Fruit fly (Drosophila melanogaster) whole organism, pupa: Measurements from ENCODE around the gene nAChRalpha7.
A peak's percentile ranks its signal among the peaks of the same experiment; 100 is the strongest.

Experiments used
- CG10348 ChIP-seq: fragments of 200-800 bp; sonication (Bioruptor generic); IDR thresholded peaks from 2 replicates; pipeline ENCODE4 v1.3.6; 2022; ENCODE audit warnings: missing biosample characterization, missing genetic modification characterization
- CG12605 ChIP-seq: fragments of 200-800 bp; sonication (Bioruptor generic); IDR thresholded peaks from 2 replicates; pipeline ENCODE4 v1.3.6; 2022; ENCODE audit warnings: missing biosample characterization, missing genetic modification characterization
- CG14655 ChIP-seq: fragments of 200-800 bp; sonication (Bioruptor generic); optimal IDR thresholded peaks from 3 replicates; lab custom pipeline; 2017; ENCODE audit warnings: mild to moderate bottlenecking, missing biosample characterization, missing genetic modification reagents, missing genetic modification characterization
- CG15710 ChIP-seq: fragments of 200-800 bp; sonication (Bioruptor generic); optimal IDR thresholded peaks from 2 replicates; lab custom pipeline; 2018; ENCODE audit warnings: missing biosample characterization, mild to moderate bottlenecking, missing genetic modification characterization, moderate library complexity
- CG17806 ChIP-seq: fragments of 200-800 bp; sonication (Bioruptor generic); optimal IDR thresholded peaks from 2 replicates; lab custom pipeline; 2018; ENCODE audit warnings: missing biosample characterization, mild to moderate bottlenecking, missing genetic modification characterization, moderate library complexity
- CG32121 ChIP-seq: fragments of 200-800 bp; sonication (Bioruptor generic); IDR thresholded peaks from 2 replicates; pipeline ENCODE4 v1.3.6; 2022; ENCODE audit warnings: missing biosample characterization, missing genetic modification characterization
- CG8159 ChIP-seq: fragments of 200-800 bp; sonication (Bioruptor generic); optimal IDR thresholded peaks from 3 replicates; lab custom pipeline; 2018; ENCODE audit warnings: missing biosample characterization, mild to moderate bottlenecking, missing genetic modification characterization, moderate library complexity
- D1 ChIP-seq: fragments of 200-800 bp; sonication (Bioruptor generic); optimal IDR thresholded peaks from 2 replicates; lab custom pipeline; 2018; ENCODE audit warnings: missing biosample characterization, mild to moderate bottlenecking, missing genetic modification characterization, moderate library complexity
- EcR ChIP-seq: fragments of 200-800 bp; sonication (Bioruptor generic); optimal IDR thresholded peaks from 3 replicates; lab custom pipeline; 2019; ENCODE audit warnings: missing biosample characterization, missing genetic modification characterization, mild to moderate bottlenecking, moderate library complexity, missing genetic modification reagents
- Ets98B ChIP-seq: fragments of 200-800 bp; sonication (Bioruptor generic); IDR thresholded peaks from 2 replicates; pipeline ENCODE4 v1.3.6; 2022; ENCODE audit warnings: missing biosample characterization, missing genetic modification characterization
- Pif1A ChIP-seq: fragments of 200-800 bp; sonication (Bioruptor generic); optimal IDR thresholded peaks from 3 replicates; lab custom pipeline; 2016; ENCODE audit warnings: missing biosample characterization, missing genetic modification characterization
- Pif1B ChIP-seq: fragments of 200-800 bp; sonication (Bioruptor generic); optimal IDR thresholded peaks from 3 replicates; lab custom pipeline; 2016; ENCODE audit warnings: missing biosample characterization, missing genetic modification characterization
- fd96Ca ChIP-seq: fragments of 200-800 bp; sonication (Bioruptor generic); IDR thresholded peaks from 3 replicates; pipeline ENCODE4 v1.3.6; 2022; ENCODE audit warnings: missing biosample characterization, missing genetic modification characterization
- rn ChIP-seq: fragments of 200-800 bp; sonication (Bioruptor generic); IDR thresholded peaks from 2 replicates; pipeline ENCODE4 v1.3.6; 2022; ENCODE audit warnings: missing biosample characterization, missing genetic modification characterization

DNA sequence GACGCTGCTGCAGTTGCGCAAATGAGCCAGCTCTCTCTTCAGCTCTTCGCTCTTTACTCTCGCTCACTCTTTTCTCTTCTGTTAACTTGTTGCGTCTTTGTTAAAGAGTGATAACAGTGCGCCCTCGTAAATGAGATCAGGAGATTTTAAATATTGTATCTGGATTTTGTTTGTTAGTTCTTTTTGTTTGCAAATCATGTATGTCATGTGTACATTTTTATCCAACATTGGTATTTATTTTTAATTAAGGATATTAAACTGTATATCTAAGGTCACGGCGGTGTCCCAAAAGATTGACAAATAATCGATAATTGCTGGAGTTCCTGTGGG, 49.5 kb downstream of the nAChRalpha7 start:
- TF ChIP-seq CG12605 (GFP tag; lab: Robert Waterston, UW) (peak; percentile 43; the same call in 1 of the 2 replicates), CG10348 (no peak), CG15710 (tag; lab: Kevin White, UChicago) (peak; percentile 50), fd96Ca (GFP tag; lab: Robert Waterston, UW) (no peak), EcR (GFP tag; lab: Kevin White, UChicago) (peak; percentile 84), rn (GFP tag; lab: Robert Waterston, UW) (no peak), CG14655 (GFP tag; lab: Kevin White, UChicago) (peak; percentile 39), CG8159 (tag; lab: Kevin White, UChicago) (peak; percentile 60), D1 (peak; percentile 23), Ets98B (GFP tag; lab: Robert Waterston, UW) (peak; percentile 52; the same call in 1 of the 2 replicates), CG17806 (tag; lab: Kevin White, UChicago) (peak; percentile 53), Pif1B (peak; percentile 53), Pif1A (GFP tag; lab: Kevin White, UChicago) (peak; percentile 37), CG32121 (GFP tag; lab: Robert Waterston, UW) (peak; percentile 48; the same call in 1 of the 2 replicates)
